Worm (Caenorhabditis elegans) whole organism, early embryonic: Measurements from ENCODE around the gene ZC190.8.

Experiments used
- B0310.2 ChIP-seq: sonication (generic microtip); optimal IDR thresholded peaks from 2 replicates; lab custom pipeline; 2016; ENCODE audit warnings: mild to moderate bottlenecking, missing genetic modification characterization, missing compliant biosample characterization
- F13C5.2 ChIP-seq: sonication (generic microtip); optimal IDR thresholded peaks from 2 replicates; lab custom pipeline; 2017; ENCODE audit warnings: mild to moderate bottlenecking, missing genetic modification characterization, inconsistent platforms, missing compliant biosample characterization
- aly-1 ChIP-seq: sonication (generic microtip); optimal IDR thresholded peaks from 2 replicates; lab custom pipeline; 2016; ENCODE audit warnings: missing genetic modification characterization, missing compliant biosample characterization
- ama-1 ChIP-seq: fragments of 150-350 bp; optimal IDR thresholded peaks from 2 replicates; lab custom pipeline; 2014
- ceh-13 ChIP-seq: fragments of 200-800 bp; sonication (Bioruptor generic); optimal IDR thresholded peaks from 2 replicates; lab custom pipeline; 2018; ENCODE audit warnings: mild to moderate bottlenecking, missing genetic modification characterization, missing compliant biosample characterization
- ceh-36 ChIP-seq: sonication (generic microtip); optimal IDR thresholded peaks from 2 replicates; lab custom pipeline; 2016; ENCODE audit warnings: missing genetic modification characterization, inconsistent platforms, missing compliant biosample characterization
- ets-7 ChIP-seq: sonication (generic microtip); optimal IDR thresholded peaks from 2 replicates; lab custom pipeline; 2016; ENCODE audit warnings: missing genotype, missing genetic modification characterization, missing compliant biosample characterization
- flt-1 ChIP-seq: fragments of 200-800 bp; sonication (Bioruptor generic); IDR thresholded peaks from 2 replicates; pipeline ENCODE4 v1.3.6; 2022; ENCODE audit warnings: missing genetic modification characterization, missing compliant biosample characterization
- hmbx-1 ChIP-seq: sonication (generic microtip); optimal IDR thresholded peaks from 2 replicates; lab custom pipeline; 2016; ENCODE audit warnings: mild to moderate bottlenecking, missing genetic modification characterization, missing compliant biosample characterization
- hmg-4 ChIP-seq: fragments of 200-800 bp; sonication (Bioruptor generic); optimal IDR thresholded peaks from 2 replicates; lab custom pipeline; 2018; ENCODE audit warnings: mild to moderate bottlenecking, missing genetic modification characterization, missing compliant biosample characterization
- hnd-1 ChIP-seq: sonication (generic microtip); optimal IDR thresholded peaks from 2 replicates; lab custom pipeline; 2016; ENCODE audit warnings: missing genetic modification characterization, missing compliant biosample characterization
- pes-1 ChIP-seq: fragments of 200-800 bp; sonication (Bioruptor generic); IDR thresholded peaks from 2 replicates; pipeline ENCODE4 v1.3.6; 2022; ENCODE audit warnings: missing genetic modification reagents, missing genetic modification characterization, missing compliant biosample characterization
- scrt-1 ChIP-seq: fragments of 200-800 bp; sonication (Bioruptor generic); IDR thresholded peaks from 2 replicates; pipeline ENCODE4 v1.3.6; 2022; ENCODE audit warnings: missing genetic modification characterization, missing compliant biosample characterization
- sea-1 ChIP-seq: fragments of 200-800 bp; sonication (Bioruptor generic); conservative IDR thresholded peaks from 2 replicates; pipeline ENCODE4 v1.3.6; 2022; ENCODE audit warnings: missing genetic modification characterization, missing compliant biosample characterization
- tbx-11 ChIP-seq: fragments of 200-800 bp; sonication (Bioruptor generic); IDR thresholded peaks from 2 replicates; pipeline ENCODE4 v1.3.6; 2022; ENCODE audit warnings: missing genetic modification characterization, missing compliant biosample characterization
- tbx-37 ChIP-seq: fragments of 200-800 bp; sonication (Bioruptor generic); conservative IDR thresholded peaks from 2 replicates; pipeline ENCODE4 v1.3.6; 2022; ENCODE audit warnings: missing genetic modification reagents, missing genetic modification characterization, missing compliant biosample characterization
- tra-4 ChIP-seq: sonication (generic microtip); optimal IDR thresholded peaks from 2 replicates; lab custom pipeline; 2017; ENCODE audit warnings: missing genetic modification characterization, missing compliant biosample characterization

Gene ZC190.8

ce11 chrV:8673498-8673897, 14.1 kb downstream of the ZC190.8 start, which contains the start of gene ZC190.5:
Gene ZC190.5, minus strand, starts transcription at chrV:8673598.
- TF ChIP-seq flt-1 (GFP tag; lab: Robert Waterston, UW) (no peak), scrt-1 (GFP tag; lab: Robert Waterston, UW) (no peak), ets-7 (no peak), F13C5.2 (tag; lab: Kevin White, UChicago) (no peak), ama-1 (lab: Kevin White, UChicago) (no peak), ceh-36 (tag; lab: Kevin White, UChicago) (no peak), tbx-11 (GFP tag; lab: Robert Waterston, UW) (no peak), ceh-13 (GFP tag; lab: Kevin White, UChicago) (no peak), B0310.2 (no peak)

- TF ChIP-seq pes-1 (GFP tag; lab: Robert Waterston, UW) = no peak
- TF ChIP-seq tra-4 = no peak
- no peak for TF ChIP-seq hmg-4
- no peak for TF ChIP-seq flt-1 (GFP tag; lab: Robert Waterston, UW)
- no peak for TF ChIP-seq aly-1 (tag; lab: Kevin White, UChicago)
- TF ChIP-seq B0310.2 = no peak
- TF ChIP-seq ceh-13 (GFP tag; lab: Kevin White, UChicago) = no peak
- no peak for TF ChIP-seq ama-1 (lab: Kevin White, UChicago)
- TF ChIP-seq scrt-1 (GFP tag; lab: Robert Waterston, UW) = no peak
- TF ChIP-seq hnd-1 (tag; lab: Kevin White, UChicago) = no peak
- TF ChIP-seq tbx-37 = no peak
- no peak for TF ChIP-seq ceh-36 (tag; lab: Kevin White, UChicago)
- TF ChIP-seq ets-7 = no peak
- TF ChIP-seq F13C5.2 (tag; lab: Kevin White, UChicago) = no peak
- TF ChIP-seq hmbx-1 = no peak
- no peak for TF ChIP-seq tbx-11 (GFP tag; lab: Robert Waterston, UW)
- TF ChIP-seq sea-1 (GFP tag; lab: Robert Waterston, UW) = no peak
These were observed 16.0 kb downstream of the ZC190.8 start for ce11 chrV:8671568-8672123.

- no peak for TF ChIP-seq aly-1 (tag; lab: Kevin White, UChicago)
- TF ChIP-seq flt-1 (GFP tag; lab: Robert Waterston, UW) = no peak
- TF ChIP-seq ceh-36 (tag; lab: Kevin White, UChicago) = no peak
- no peak for TF ChIP-seq tbx-11 (GFP tag; lab: Robert Waterston, UW)
- no peak for TF ChIP-seq hmbx-1
- TF ChIP-seq ceh-13 (GFP tag; lab: Kevin White, UChicago) = no peak
- no peak for TF ChIP-seq tra-4
- no peak for TF ChIP-seq B0310.2
- TF ChIP-seq ama-1 (lab: Kevin White, UChicago) = no peak
- no peak for TF ChIP-seq tbx-37
- TF ChIP-seq sea-1 (GFP tag; lab: Robert Waterston, UW) = no peak
- TF ChIP-seq scrt-1 (GFP tag; lab: Robert Waterston, UW) = no peak
- TF ChIP-seq F13C5.2 (tag; lab: Kevin White, UChicago) = no peak
- no peak for TF ChIP-seq pes-1 (GFP tag; lab: Robert Waterston, UW)
- TF ChIP-seq hmg-4 = no peak
- TF ChIP-seq ets-7 = no peak
- TF ChIP-seq hnd-1 (tag; lab: Kevin White, UChicago) = no peak
These were observed 16.8 kb downstream of the ZC190.8 start for ce11 chrV:8670759-8671158.

ce11 chrV:8668224-8668623, 19.4 kb downstream of the ZC190.8 start:
- no peak for TF ChIP-seq hmg-4
- TF ChIP-seq hnd-1 (tag; lab: Kevin White, UChicago) = no peak
- no peak for TF ChIP-seq B0310.2

ce11 chrV:8667230-8668021, 20.2 kb downstream of the ZC190.8 start:
- TF ChIP-seq ceh-13 (GFP tag; lab: Kevin White, UChicago) (no peak), aly-1 (tag; lab: Kevin White, UChicago) (no peak), F13C5.2 (tag; lab: Kevin White, UChicago) (no peak), ceh-36 (tag; lab: Kevin White, UChicago) (no peak), sea-1 (GFP tag; lab: Robert Waterston, UW) (no peak), pes-1 (GFP tag; lab: Robert Waterston, UW) (no peak), tra-4 (no peak), B0310.2 (no peak), ama-1 (lab: Kevin White, UChicago) (no peak), tbx-11 (GFP tag; lab: Robert Waterston, UW) (no peak), hmbx-1 (no peak), tbx-37 (no peak), hmg-4 (no peak), scrt-1 (GFP tag; lab: Robert Waterston, UW) (no peak), hnd-1 (tag; lab: Kevin White, UChicago) (no peak), flt-1 (GFP tag; lab: Robert Waterston, UW) (no peak), ets-7 (no peak)

ce11 chrV:8665765-8666164, 21.8 kb downstream of the ZC190.8 start, which contains the start of gene ZC190.4:
Gene ZC190.4, plus strand, starts transcription at chrV:8666065.
- no peak for TF ChIP-seq ceh-13 (GFP tag; lab: Kevin White, UChicago)
- no peak for TF ChIP-seq flt-1 (GFP tag; lab: Robert Waterston, UW)
- TF ChIP-seq sea-1 (GFP tag; lab: Robert Waterston, UW) = no peak
- no peak for TF ChIP-seq hmg-4

ce11 chrV:8663023-8663422, 24.6 kb downstream of the ZC190.8 start:
- TF ChIP-seq hmbx-1 (no peak), F13C5.2 (tag; lab: Kevin White, UChicago) (no peak), tbx-37 (no peak), aly-1 (tag; lab: Kevin White, UChicago) (no peak), tbx-11 (GFP tag; lab: Robert Waterston, UW) (no peak), flt-1 (GFP tag; lab: Robert Waterston, UW) (no peak), ceh-36 (tag; lab: Kevin White, UChicago) (no peak), ama-1 (lab: Kevin White, UChicago) (no peak), scrt-1 (GFP tag; lab: Robert Waterston, UW) (no peak), ets-7 (no peak), tra-4 (no peak), hmg-4 (no peak), sea-1 (GFP tag; lab: Robert Waterston, UW) (no peak)
